Worm (Caenorhabditis elegans): Measurements from ENCODE around the gene fbxb-21.

DNA sequence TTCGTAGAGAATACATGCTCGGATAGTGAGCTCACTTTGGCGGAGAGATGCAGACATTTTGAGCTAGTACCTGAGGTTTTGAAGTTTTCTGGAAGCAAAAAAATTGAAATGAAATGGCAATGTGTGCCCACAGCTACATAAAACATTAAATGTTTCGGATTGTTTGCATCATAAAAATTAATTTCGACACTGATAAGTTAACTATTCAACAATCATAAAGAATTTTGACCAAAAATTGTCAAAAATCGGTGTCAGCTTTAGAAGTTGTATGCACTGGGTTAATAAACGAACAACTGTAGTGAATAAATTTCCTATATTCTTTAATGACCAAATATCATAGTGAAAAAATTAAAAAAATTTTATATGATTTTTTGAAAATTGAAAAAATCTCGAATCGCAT, 29.7 kb downstream of the fbxb-21 start, which contains the start of gene fbxa-166:
- TF ChIP-seq nhr-48 (tag; optimal IDR thresholded peaks at IDR 0.05): no peak
- no peak for TF ChIP-seq lir-3 (tag; optimal IDR thresholded peaks at IDR 0.05)

Data from whole organism, L4 larva.